Fruit fly (Drosophila melanogaster) whole organism, embryonic: ENCODE measurements around the gene CG44476.

Source experiments
- Atf-2 ChIP-seq: fragments of 200-800 bp; sonication (Bioruptor generic); optimal IDR thresholded peaks from 2 replicates; lab custom pipeline; 2016; ENCODE audit warnings: missing biosample characterization, missing genetic modification characterization
- CG10654 ChIP-seq: fragments of 200-800 bp; sonication (Bioruptor generic); optimal IDR thresholded peaks from 2 replicates; lab custom pipeline; 2016; ENCODE audit warnings: missing biosample characterization, missing genetic modification characterization
- CG11398 ChIP-seq: fragments of 200-800 bp; sonication (Bioruptor generic); optimal IDR thresholded peaks from 2 replicates; lab custom pipeline; 2016; ENCODE audit warnings: missing biosample characterization, missing genetic modification characterization
- CG11456 ChIP-seq: fragments of 200-800 bp; sonication (Bioruptor generic); IDR thresholded peaks from 3 replicates; pipeline ENCODE4 v1.3.6; 2022; ENCODE audit warnings: missing biosample characterization, missing genetic modification characterization
- CG11560 ChIP-seq: fragments of 200-800 bp; sonication (Bioruptor generic); IDR thresholded peaks from 3 replicates; pipeline ENCODE4 v1.3.6; 2022; ENCODE audit warnings: missing biosample characterization, missing genetic modification characterization
- CG11695 ChIP-seq: fragments of 200-800 bp; sonication (Bioruptor generic); IDR thresholded peaks from 3 replicates; pipeline ENCODE4 v1.3.6; 2022; ENCODE audit warnings: missing biosample characterization, missing genetic modification characterization
- CG13894 ChIP-seq: fragments of 200-800 bp; sonication (Bioruptor generic); optimal IDR thresholded peaks from 3 replicates; lab custom pipeline; 2018; ENCODE audit warnings: missing biosample characterization, mild to moderate bottlenecking, missing genetic modification characterization, moderate library complexity
- CG14667 ChIP-seq: fragments of 200-800 bp; sonication (Bioruptor generic); IDR thresholded peaks from 2 replicates; pipeline ENCODE4 v1.3.6; 2022; ENCODE audit warnings: missing biosample characterization, missing genetic modification characterization
- CG1602 ChIP-seq: fragments of 200-800 bp; sonication (Bioruptor generic); optimal IDR thresholded peaks from 3 replicates; lab custom pipeline; 2016; ENCODE audit warnings: missing biosample characterization, missing genetic modification characterization
- CG1792 ChIP-seq: fragments of 200-800 bp; sonication (Bioruptor generic); optimal IDR thresholded peaks from 2 replicates; lab custom pipeline; 2016; ENCODE audit warnings: missing biosample characterization, missing genetic modification characterization
- CG18476 ChIP-seq: fragments of 200-800 bp; sonication (Bioruptor generic); optimal IDR thresholded peaks from 2 replicates; lab custom pipeline; 2016; ENCODE audit warnings: missing biosample characterization, mild to moderate bottlenecking, missing genetic modification characterization
- CG2875 ChIP-seq: fragments of 200-800 bp; sonication (Bioruptor generic); optimal IDR thresholded peaks from 2 replicates; lab custom pipeline; 2017; ENCODE audit warnings: missing biosample characterization, mild to moderate bottlenecking, missing genetic modification characterization, missing genetic modification reagents
- CG30403 ChIP-seq: fragments of 200-800 bp; sonication (Bioruptor generic); optimal IDR thresholded peaks from 3 replicates; lab custom pipeline; 2016; ENCODE audit warnings: missing biosample characterization, missing genetic modification characterization
- CG31441 ChIP-seq: fragments of 200-800 bp; sonication (Bioruptor generic); IDR thresholded peaks from 2 replicates; pipeline ENCODE4 v1.3.6; 2022; ENCODE audit warnings: missing biosample characterization, missing genetic modification characterization
- CG3281 ChIP-seq: fragments of 200-800 bp; sonication (Bioruptor generic); optimal IDR thresholded peaks from 3 replicates; lab custom pipeline; 2017; ENCODE audit warnings: missing biosample characterization, mild to moderate bottlenecking, missing genetic modification characterization
- CG33213 ChIP-seq: fragments of 200-800 bp; sonication (Bioruptor generic); optimal IDR thresholded peaks from 3 replicates; lab custom pipeline; 2016; ENCODE audit warnings: missing biosample characterization, missing genetic modification characterization
- CG7271 ChIP-seq: fragments of 200-800 bp; sonication (Bioruptor generic); optimal IDR thresholded peaks from 2 replicates; lab custom pipeline; 2018; ENCODE audit warnings: missing biosample characterization, mild to moderate bottlenecking, missing genetic modification characterization, moderate library complexity
- CG8478 ChIP-seq: fragments of >200 bp; optimal IDR thresholded peaks from 2 replicates; lab custom pipeline; 2018
- CG8924 ChIP-seq: fragments of 200-800 bp; optimal IDR thresholded peaks from 3 replicates; lab custom pipeline; 2019; ENCODE audit warnings: missing biosample characterization, mild to moderate bottlenecking, missing genetic modification characterization, moderate library complexity
- CG9876 ChIP-seq: fragments of 200-800 bp; sonication (Bioruptor generic); optimal IDR thresholded peaks from 2 replicates; lab custom pipeline; 2016; ENCODE audit warnings: missing biosample characterization, missing genetic modification characterization
- D19B ChIP-seq: fragments of 200-800 bp; sonication (Bioruptor generic); optimal IDR thresholded peaks from 2 replicates; lab custom pipeline; 2017; ENCODE audit warnings: missing biosample characterization, mild to moderate bottlenecking, missing genetic modification characterization
- Dip2 ChIP-seq: fragments of 200-800 bp; sonication (Bioruptor generic); IDR thresholded peaks from 2 replicates; pipeline ENCODE4 v1.3.6; 2022; ENCODE audit warnings: missing biosample characterization, missing genetic modification characterization
- Dll ChIP-seq: fragments of 200-800 bp; sonication (Bioruptor generic); IDR thresholded peaks from 4 replicates; pipeline ENCODE4 v1.3.6; 2022; ENCODE audit warnings: missing biosample characterization, missing genetic modification characterization; ENCODE audit not compliant: partially characterized antibody
- Ets65A ChIP-seq: fragments of 200-800 bp; sonication (Bioruptor generic); peaks from one replicate; lab custom pipeline; 2016; ENCODE audit warnings: missing biosample characterization, missing genetic modification characterization
- GATAe ChIP-seq: fragments of 200-800 bp; sonication (Bioruptor generic); conservative IDR thresholded peaks from 2 replicates; pipeline ENCODE4 v1.3.6; 2022; ENCODE audit warnings: missing biosample characterization, missing genetic modification characterization
- Gug ChIP-seq: fragments of 200-800 bp; sonication (Bioruptor generic); IDR thresholded peaks from 4 replicates; pipeline ENCODE4 v1.3.6; 2022; ENCODE audit warnings: missing biosample characterization, missing genetic modification characterization
- Hand ChIP-seq: fragments of 200-800 bp; sonication (Bioruptor generic); optimal IDR thresholded peaks from 2 replicates; lab custom pipeline; 2017; ENCODE audit warnings: mild to moderate bottlenecking, missing biosample characterization, missing genetic modification reagents, missing genetic modification characterization
- Hr78 ChIP-seq, 2 experiments: fragments of 200-800 bp in 1 of 2; fragments of >200 bp in 1 of 2; sonication (Bioruptor generic) in 1 of 2; optimal IDR thresholded peaks; 2 replicates each; lab custom pipeline; 2017 to 2019; ENCODE audit warnings: missing biosample characterization in 2 of 2, missing genetic modification characterization in 2 of 2, mild to moderate bottlenecking in 1 of 2, moderate library complexity in 1 of 2
- Lpt ChIP-seq: fragments of >200 bp; optimal IDR thresholded peaks from 2 replicates; lab custom pipeline; 2018; ENCODE audit warnings: missing biosample characterization, missing genetic modification characterization
- NC2β ChIP-seq: fragments of 200-800 bp; sonication (Bioruptor generic); optimal IDR thresholded peaks from 2 replicates; lab custom pipeline; 2016; ENCODE audit warnings: missing biosample characterization, missing genetic modification characterization
- NFAT ChIP-seq: fragments of 200-800 bp; sonication (Bioruptor generic); IDR thresholded peaks from 2 replicates; pipeline ENCODE4 v1.3.6; 2022; ENCODE audit warnings: missing biosample characterization, missing genetic modification characterization
- Sox100B ChIP-seq: fragments of 200-800 bp; sonication (Bioruptor generic); optimal IDR thresholded peaks from 3 replicates; lab custom pipeline; 2018; ENCODE audit warnings: missing biosample characterization, mild to moderate bottlenecking, missing genetic modification characterization
- Usf ChIP-seq: fragments of 200-800 bp; sonication (Bioruptor generic); optimal IDR thresholded peaks from 2 replicates; lab custom pipeline; 2017; ENCODE audit warnings: missing genotype, missing biosample characterization, missing genetic modification characterization
- ac ChIP-seq: fragments of 200-800 bp; sonication (Bioruptor generic); optimal IDR thresholded peaks from 3 replicates; lab custom pipeline; 2017; ENCODE audit warnings: missing biosample characterization, mild to moderate bottlenecking, missing genetic modification characterization
- al ChIP-seq: fragments of 200-800 bp; sonication (Bioruptor generic); IDR thresholded peaks from 2 replicates; pipeline ENCODE4 v1.3.6; 2022; ENCODE audit warnings: missing biosample characterization, missing genetic modification characterization
- bab2 ChIP-seq: fragments of 200-800 bp; sonication (Bioruptor generic); optimal IDR thresholded peaks from 2 replicates; lab custom pipeline; 2016; ENCODE audit warnings: missing biosample characterization, missing genetic modification characterization
- cg ChIP-seq: fragments of 200-800 bp; sonication (Bioruptor generic); optimal IDR thresholded peaks from 3 replicates; lab custom pipeline; 2019; ENCODE audit warnings: missing biosample characterization, mild to moderate bottlenecking, missing genetic modification characterization, moderate library complexity
- dan ChIP-seq: fragments of 200-800 bp; sonication (Bioruptor generic); IDR thresholded peaks from 2 replicates; pipeline ENCODE4 v1.3.6; 2022; ENCODE audit warnings: missing biosample characterization, missing genetic modification characterization
- dm ChIP-seq: fragments of 200-800 bp; sonication (Bioruptor generic); optimal IDR thresholded peaks from 3 replicates; lab custom pipeline; 2016; ENCODE audit warnings: missing biosample characterization, missing genetic modification characterization
- fu2 ChIP-seq: fragments of 200-800 bp; sonication (Bioruptor generic); optimal IDR thresholded peaks from 2 replicates; lab custom pipeline; 2016; ENCODE audit warnings: missing biosample characterization, missing genetic modification characterization
- grn ChIP-seq: fragments of 200-800 bp; sonication (Bioruptor generic); optimal IDR thresholded peaks from 3 replicates; lab custom pipeline; 2017; ENCODE audit warnings: missing biosample characterization, missing genetic modification characterization
- gro ChIP-seq: fragments of 200-800 bp; sonication (Bioruptor generic); optimal IDR thresholded peaks from 2 replicates; lab custom pipeline; 2016; ENCODE audit warnings: missing biosample characterization, missing genetic modification characterization
- inv ChIP-seq: fragments of 200-800 bp; sonication (Bioruptor generic); IDR thresholded peaks from 2 replicates; pipeline ENCODE4 v1.3.6; 2022; ENCODE audit warnings: missing biosample characterization, missing genetic modification characterization; ENCODE audit not compliant: partially characterized antibody
- kay ChIP-seq: fragments of 200-800 bp; sonication (Bioruptor generic); optimal IDR thresholded peaks from 2 replicates; lab custom pipeline; 2016; ENCODE audit warnings: missing biosample characterization, missing genetic modification characterization
- lbe ChIP-seq: fragments of 200-800 bp; sonication (Bioruptor generic); optimal IDR thresholded peaks from 2 replicates; lab custom pipeline; 2016; ENCODE audit warnings: missing biosample characterization, mild to moderate bottlenecking, missing genetic modification characterization
- pb ChIP-seq: fragments of 200-800 bp; sonication (Bioruptor generic); optimal IDR thresholded peaks from 3 replicates; lab custom pipeline; 2016; ENCODE audit warnings: missing biosample characterization, missing genetic modification characterization
- pfk ChIP-seq: fragments of 200-800 bp; sonication (Bioruptor generic); optimal IDR thresholded peaks from 2 replicates; lab custom pipeline; 2018; ENCODE audit warnings: missing biosample characterization, mild to moderate bottlenecking, missing genetic modification characterization, moderate library complexity
- ttk ChIP-seq: fragments of 200-800 bp; sonication (Bioruptor generic); IDR thresholded peaks from 2 replicates; pipeline ENCODE4 v2.1.2; 2022; ENCODE audit warnings: missing biosample characterization, missing genetic modification characterization
- wek ChIP-seq: fragments of 200-800 bp; sonication (Bioruptor generic); optimal IDR thresholded peaks from 3 replicates; lab custom pipeline; 2018; ENCODE audit warnings: missing biosample characterization, mild to moderate bottlenecking, missing genetic modification characterization, moderate library complexity
- zf30C ChIP-seq: fragments of 200-800 bp; sonication (Bioruptor generic); optimal IDR thresholded peaks from 3 replicates; lab custom pipeline; 2018; ENCODE audit warnings: missing biosample characterization, mild to moderate bottlenecking, missing genetic modification characterization
- zfh1 ChIP-seq: fragments of 200-800 bp; sonication (Bioruptor generic); IDR thresholded peaks from 3 replicates; pipeline ENCODE4 v1.3.6; 2022; ENCODE audit warnings: missing biosample characterization, missing genetic modification characterization

The CG44476 gene

dm6 chr2L:18148552-18149219 lies 35.7 kb upstream of the CG44476 start (continued):
- TF ChIP-seq CG3281 (peak; percentile 69), al (GFP tag; lab: Robert Waterston, UW) (no peak), CG7271 (peak; percentile 37), CG14667 (GFP tag; lab: Robert Waterston, UW) (no peak), Ets65A (GFP tag; lab: Kevin White, UChicago) (no peak), Dll (no peak), CG11398 (peak; percentile 72), Dip2 (no peak), CG1792 (GFP tag; lab: Kevin White, UChicago) (peak; percentile 16), ac (GFP tag; lab: Kevin White, UChicago) (peak; percentile 62), Gug (no peak), CG9876 (GFP tag; lab: Kevin White, UChicago) (peak; percentile 27), CG30403 (GFP tag; lab: Kevin White, UChicago) (no peak), wek (peak; percentile 83), pfk (GFP tag; lab: Kevin White, UChicago) (peak; percentile 91), CG31441 (GFP tag; lab: Robert Waterston, UW) (peak; percentile 45; the same call in 1 of the 2 replicates), CG2875 (peak; percentile 69), CG18476 (no peak), GATAe (GFP tag; lab: Robert Waterston, UW) (peak; percentile 92), gro (GFP tag; lab: Kevin White, UChicago) (no peak), cg (GFP tag; lab: Kevin White, UChicago) (peak; percentile 16), Hr78 (GFP tag; optimal IDR thresholded peaks at IDR 0.05; lab: Kevin White, UChicago) (peak in 1 of 2 experiments; percentile 59), Usf (GFP tag; lab: Kevin White, UChicago) (no peak), pb (peak; percentile 10), CG11560 (tag; lab: Robert Waterston, UW) (no peak), ttk (GFP tag; lab: Robert Waterston, UW) (no peak), CG33213 (GFP tag; lab: Kevin White, UChicago) (peak; percentile 40), zfh1 (GFP tag; lab: Robert Waterston, UW) (peak; percentile 66; the same call in 1 of the 3 replicates), lbe (GFP tag; lab: Kevin White, UChicago) (no peak), CG8478 (lab: Kevin White, UChicago) (no peak), Atf-2 (GFP tag; lab: Kevin White, UChicago) (no peak), kay (GFP tag; lab: Kevin White, UChicago) (no peak), CG1602 (GFP tag; lab: Kevin White, UChicago) (peak; percentile 13), bab2 (GFP tag; lab: Kevin White, UChicago) (peak; percentile 66), fu2 (no peak), Hand (peak; percentile 44), Sox100B (GFP tag; lab: Kevin White, UChicago) (peak; percentile 78), CG11695 (no peak), dan (GFP tag; lab: Robert Waterston, UW) (no peak), inv (GFP tag; lab: Robert Waterston, UW) (no peak), zf30C (GFP tag; lab: Kevin White, UChicago) (no peak), CG11456 (GFP tag; lab: Robert Waterston, UW) (peak; percentile 62; the same call in 2 of the 3 replicates), grn (GFP tag; lab: Kevin White, UChicago) (peak; percentile 80), NFAT (GFP tag; lab: Robert Waterston, UW) (peak; percentile 76), dm (GFP tag; lab: Kevin White, UChicago) (peak; percentile 28), CG10654 (GFP tag; lab: Kevin White, UChicago) (peak; percentile 54), NC2β (GFP tag; lab: Kevin White, UChicago) (peak; percentile 68), CG13894 (tag; lab: Kevin White, UChicago) (peak; percentile 63), Lpt (GFP tag; lab: Kevin White, UChicago) (no peak), CG8924 (peak; percentile 11), D19B (peak; percentile 24)
